Worm (Caenorhabditis elegans): ENCODE results near the gene spsb-2.

The spsb-2 gene

DNA sequence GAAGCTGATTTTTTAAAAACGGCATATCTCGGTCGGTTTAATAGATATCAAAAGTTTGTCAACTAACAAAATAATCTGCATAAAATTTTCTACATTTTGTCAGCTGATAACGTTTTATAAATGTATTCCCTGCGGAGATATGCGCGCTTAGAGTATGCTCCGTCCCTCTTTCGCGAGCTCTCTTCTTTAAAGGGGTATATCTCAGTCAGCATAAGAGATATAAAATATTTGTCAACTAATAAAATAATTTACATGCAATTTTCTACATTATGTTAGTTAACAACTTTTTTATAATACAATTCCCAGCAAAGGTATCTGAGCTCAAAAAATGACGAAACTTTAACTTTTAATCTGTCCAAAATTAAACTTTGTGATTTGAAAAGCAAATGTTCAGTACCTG is 35.3 kb downstream of the spsb-2 start:
- no peak for TF ChIP-seq F37B4.10 (GFP tag; IDR thresholded peaks at IDR 0.05)
- no peak for TF ChIP-seq him-1 (tag; optimal IDR thresholded peaks at IDR 0.05)
- TF ChIP-seq nfya-1 (tag; optimal IDR thresholded peaks at IDR 0.05; ENCODE audit: borderline replicate concordance, insufficient read depth): no peak
- no peak for TF ChIP-seq B0019.2 (GFP tag; conservative IDR thresholded peaks at IDR 0.05)
- TF ChIP-seq repo-1 (tag; optimal IDR thresholded peaks at IDR 0.05): no peak
- TF ChIP-seq snpc-1.1 (tag; optimal IDR thresholded peaks at IDR 0.05; ENCODE audit: insufficient read depth): no peak
- no peak for TF ChIP-seq zfh-2 (GFP tag; conservative IDR thresholded peaks at IDR 0.05)
- no peak for TF ChIP-seq K11D2.4 (GFP tag; IDR thresholded peaks at IDR 0.05)
- no peak for TF ChIP-seq xnd-1 (tag; optimal IDR thresholded peaks at IDR 0.05)
- no peak for TF ChIP-seq rec-8 (tag; optimal IDR thresholded peaks at IDR 0.05)
- no peak for TF ChIP-seq sptf-2 (GFP tag; optimal IDR thresholded peaks at IDR 0.05)
- TF ChIP-seq cebp-2 (GFP tag; IDR thresholded peaks at IDR 0.05): no peak
- no peak for TF ChIP-seq B0035.1 (tag; optimal IDR thresholded peaks at IDR 0.05)
- no peak for TF ChIP-seq hlh-26 (GFP tag; conservative IDR thresholded peaks at IDR 0.05)
- no peak for TF ChIP-seq F23B12.7 (tag; optimal IDR thresholded peaks at IDR 0.05; ENCODE audit: insufficient read depth)
- TF ChIP-seq B0261.1 (tag; optimal IDR thresholded peaks at IDR 0.05): no peak
- no peak for TF ChIP-seq F39B2.1 (GFP tag; IDR thresholded peaks at IDR 0.05)
- TF ChIP-seq lsl-1 (GFP tag; optimal IDR thresholded peaks at IDR 0.05): no peak
- TF ChIP-seq aptf-3 (GFP tag; IDR thresholded peaks at IDR 0.05): no peak

DNA sequence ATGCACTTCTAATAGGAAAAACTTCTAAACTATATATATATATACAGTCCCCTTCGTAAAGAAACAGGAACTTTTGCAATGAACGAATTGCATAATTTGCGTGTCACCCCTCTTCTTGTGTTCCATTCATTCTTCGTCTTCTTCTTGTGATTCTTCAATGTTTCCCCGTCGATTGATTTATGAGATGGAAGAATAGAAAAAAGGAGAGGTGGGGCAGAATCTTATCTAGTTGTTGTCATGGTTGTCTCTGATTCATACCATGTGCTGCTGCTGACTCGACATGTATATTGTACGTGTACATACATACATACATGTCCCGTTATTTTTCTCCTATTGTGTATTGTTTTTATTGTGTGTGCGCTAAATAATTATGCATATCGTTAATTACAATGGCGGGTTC is 35.8 kb downstream of the spsb-2 start:
- peak; percentile 15 for TF ChIP-seq rpc-1 (optimal IDR thresholded peaks at IDR 0.05)
- TF ChIP-seq rpc-1 (tag; optimal IDR thresholded peaks at IDR 0.05): peak; percentile 45
- TF ChIP-seq nfya-1 (tag; optimal IDR thresholded peaks at IDR 0.05; ENCODE audit: borderline replicate concordance, insufficient read depth): no peak

DNA sequence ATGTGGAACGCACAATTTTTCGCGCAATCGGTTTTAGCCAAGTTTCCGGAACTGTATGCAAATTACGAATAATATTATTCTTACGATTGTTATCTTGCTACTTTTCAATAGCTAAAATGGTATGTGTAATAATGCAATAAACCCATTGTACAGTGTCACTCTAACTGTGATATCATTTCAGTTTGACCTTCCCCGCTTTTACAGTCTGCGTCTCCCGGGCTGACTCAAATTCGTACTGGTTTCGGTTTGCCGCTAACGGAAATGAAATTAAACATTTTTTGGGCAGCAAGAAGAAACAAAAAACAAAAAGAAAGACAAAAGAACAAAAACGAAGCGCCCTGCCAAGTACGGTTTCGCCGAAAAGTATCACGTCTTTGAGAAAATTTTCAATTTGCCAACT is 36.3 kb downstream of the spsb-2 start:
- peak; percentile 14 for TF ChIP-seq attf-5 (GFP tag; optimal IDR thresholded peaks at IDR 0.05)
- TF ChIP-seq rpc-1 (optimal IDR thresholded peaks at IDR 0.05): no peak
- peak; percentile 12 for TF ChIP-seq rpc-1 (tag; optimal IDR thresholded peaks at IDR 0.05)
- TF ChIP-seq lag-1 (GFP tag; IDR thresholded peaks at IDR 0.05): no peak
- TF ChIP-seq nhr-80 (tag; optimal IDR thresholded peaks at IDR 0.05): peak; percentile 58
- TF ChIP-seq snpc-1.3 (tag; optimal IDR thresholded peaks at IDR 0.05; ENCODE audit: insufficient read depth): no peak

DNA sequence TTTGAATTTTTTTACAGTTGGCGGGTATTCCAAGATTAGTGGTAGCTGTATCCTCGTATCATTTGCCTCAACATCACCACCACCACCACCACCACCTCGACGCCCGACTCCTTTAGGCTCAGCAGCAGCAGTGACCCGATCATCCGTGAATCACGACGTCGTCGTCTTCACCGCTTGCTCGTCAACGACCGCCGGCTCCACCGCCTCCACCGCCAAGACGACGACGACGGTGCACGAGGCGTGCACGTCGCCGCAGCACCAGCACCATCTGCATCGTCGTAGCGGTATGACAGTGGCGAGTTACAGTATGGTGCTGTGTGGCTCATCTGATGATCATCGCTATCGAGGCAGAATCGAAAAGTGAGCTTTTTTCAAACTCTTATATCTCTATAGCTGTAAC is 38.1 kb downstream of the spsb-2 start, which contains the start of gene rga-9:
Gene rga-9, plus strand, starts transcription at position 16 of the 400 bp plus-strand sequence.
- TF ChIP-seq egrh-3 (GFP tag; IDR thresholded peaks at IDR 0.05) (peak; percentile 71; the same call in 1 of the 2 replicates), lin-54 (GFP tag; optimal IDR thresholded peaks at IDR 0.05) (no peak), C06A6.2 (GFP tag; conservative IDR thresholded peaks at IDR 0.05) (no peak), F49E8.2 (tag; optimal IDR thresholded peaks at IDR 0.05; ENCODE audit: insufficient read depth) (no peak), ztf-26 (tag; optimal IDR thresholded peaks at IDR 0.05) (no peak), attf-5 (GFP tag; optimal IDR thresholded peaks at IDR 0.05) (no peak), F22D6.2 (tag; optimal IDR thresholded peaks at IDR 0.05) (no peak), D2030.7 (GFP tag; IDR thresholded peaks at IDR 0.05) (no peak), zfh-2 (GFP tag; conservative IDR thresholded peaks at IDR 0.05) (peak; percentile 90)

DNA sequence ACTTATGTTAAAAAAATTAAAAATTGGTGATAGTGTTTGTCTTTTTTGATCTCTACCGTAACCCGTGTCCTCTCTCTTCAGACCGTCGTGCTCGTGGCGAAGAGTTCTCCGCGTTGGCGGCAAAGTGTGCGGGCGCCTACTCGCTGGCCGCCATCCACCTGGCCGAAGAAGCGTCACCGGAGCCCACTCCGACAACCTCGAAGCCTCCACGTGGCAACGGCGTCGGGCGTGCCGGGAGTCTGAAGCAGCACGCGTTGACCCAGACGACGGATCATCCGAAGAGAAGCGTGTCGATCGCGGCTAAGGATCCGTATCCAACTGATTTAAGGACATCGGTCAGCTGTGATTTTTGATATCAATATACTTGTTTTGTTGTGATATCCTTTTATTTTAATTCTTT is 42.8 kb downstream of the spsb-2 start:
- peak; percentile 3 for TF ChIP-seq ceh-79 (tag; optimal IDR thresholded peaks at IDR 0.05)
- no peak for TF ChIP-seq tbp1 (GFP tag; optimal IDR thresholded peaks at IDR 0.05)
- TF ChIP-seq sea-2 (GFP tag; IDR thresholded peaks at IDR 0.05): 0 out of 2 replicates have a peak, but pooled peaks have one; percentile 29
- peak; percentile 88 for TF ChIP-seq zfh-2 (GFP tag; conservative IDR thresholded peaks at IDR 0.05)
- TF ChIP-seq pha-4 (tag; optimal IDR thresholded peaks at IDR 0.05): no peak
- no peak for TF ChIP-seq ztf-3 (GFP tag; optimal IDR thresholded peaks at IDR 0.05)
- no peak for TF ChIP-seq F33H1.4 (GFP tag; IDR thresholded peaks at IDR 0.05)
- TF ChIP-seq him-1 (tag; optimal IDR thresholded peaks at IDR 0.05): no peak
- no peak for TF ChIP-seq rec-8 (tag; optimal IDR thresholded peaks at IDR 0.05)
- TF ChIP-seq Y79H2A.3 (GFP tag; conservative IDR thresholded peaks at IDR 0.05): no peak
- no peak for TF ChIP-seq F52B5.7 (tag; optimal IDR thresholded peaks at IDR 0.05)
- no peak for TF ChIP-seq sdz-38 (tag; optimal IDR thresholded peaks at IDR 0.05)
- TF ChIP-seq egrh-3 (GFP tag; IDR thresholded peaks at IDR 0.05): peak; percentile 81; the same call in 1 of the 2 replicates
- no peak for TF ChIP-seq gei-17 (GFP tag; optimal IDR thresholded peaks at IDR 0.05)
